Fruit fly (Drosophila melanogaster) whole organism, embryonic: ENCODE results near the gene Cap-D3.

Experiments
- Bteb2 ChIP-seq: fragments of 200-800 bp; sonication (Bioruptor generic); optimal IDR thresholded peaks from 2 replicates; lab custom pipeline; 2016; ENCODE audit warnings: missing biosample characterization, missing genetic modification characterization
- CG10959 ChIP-seq: fragments of 200-800 bp; sonication (Bioruptor generic); IDR thresholded peaks from 2 replicates; pipeline ENCODE4 v1.3.6; 2022; ENCODE audit warnings: missing biosample characterization, missing genetic modification characterization
- CG12104 ChIP-seq: fragments of 200-800 bp; sonication (Bioruptor generic); optimal IDR thresholded peaks from 3 replicates; lab custom pipeline; 2016; ENCODE audit warnings: missing biosample characterization, missing genetic modification characterization
- CG12155 ChIP-seq: fragments of 200-800 bp; sonication (Bioruptor generic); optimal IDR thresholded peaks from 3 replicates; lab custom pipeline; 2016; ENCODE audit warnings: missing biosample characterization, missing genetic modification characterization
- CG12236 ChIP-seq: fragments of 200-800 bp; sonication (Bioruptor generic); optimal IDR thresholded peaks from 2 replicates; lab custom pipeline; 2016; ENCODE audit warnings: missing biosample characterization, missing genetic modification characterization
- CG13424 ChIP-seq: fragments of 200-800 bp; sonication (Bioruptor generic); optimal IDR thresholded peaks from 2 replicates; lab custom pipeline; 2019; ENCODE audit warnings: missing biosample characterization, mild to moderate bottlenecking, missing genetic modification characterization, moderate library complexity
- CG15269 ChIP-seq: fragments of 200-800 bp; sonication (Bioruptor generic); optimal IDR thresholded peaks from 2 replicates; lab custom pipeline; 2018; ENCODE audit warnings: missing biosample characterization, mild to moderate bottlenecking, missing genetic modification characterization, moderate library complexity
- CG15696 ChIP-seq: fragments of 200-800 bp; sonication (Bioruptor generic); optimal IDR thresholded peaks from 2 replicates; lab custom pipeline; 2019; ENCODE audit warnings: missing biosample characterization, mild to moderate bottlenecking, missing genetic modification characterization, moderate library complexity
- CG17361 ChIP-seq: fragments of 200-800 bp; sonication (Bioruptor generic); IDR thresholded peaks from 3 replicates; pipeline ENCODE4 v1.3.6; 2022; ENCODE audit warnings: missing biosample characterization, missing genetic modification characterization
- CG3163 ChIP-seq: fragments of 200-800 bp; sonication (Bioruptor generic); optimal IDR thresholded peaks from 3 replicates; lab custom pipeline; 2016; ENCODE audit warnings: missing biosample characterization, missing genetic modification characterization
- CG3726 ChIP-seq: fragments of 200-800 bp; sonication (Bioruptor generic); IDR thresholded peaks from 3 replicates; pipeline ENCODE4, ENCODE4 v1.3.6; 2022; ENCODE audit warnings: missing biosample characterization, missing genetic modification characterization
- CG6791 ChIP-seq: fragments of 200-800 bp; sonication (Bioruptor generic); IDR thresholded peaks from 3 replicates; pipeline ENCODE4 v1.3.6; 2022; ENCODE audit warnings: missing biosample characterization, missing genetic modification characterization; ENCODE audit not compliant: partially characterized antibody
- CG7357 ChIP-seq: fragments of 200-800 bp; sonication (Bioruptor generic); IDR thresholded peaks from 3 replicates; pipeline ENCODE4 v1.3.6; 2022; ENCODE audit warnings: missing biosample characterization, missing genetic modification characterization
- CTCF ChIP-seq: fragments of 200-800 bp; sonication (Bioruptor generic); optimal IDR thresholded peaks from 2 replicates; lab custom pipeline; 2017; ENCODE audit warnings: missing biosample characterization, mild to moderate bottlenecking, missing genetic modification characterization, moderate library complexity
- Dfd ChIP-seq, 2 experiments: fragments of >200 bp; optimal IDR thresholded peaks; 2 replicates each; lab custom pipeline; 2017; ENCODE audit warnings: missing biosample characterization in 2 of 2, missing genetic modification characterization in 2 of 2
- E2f2 ChIP-seq: fragments of 200-800 bp; sonication (Bioruptor generic); IDR thresholded peaks from 2 replicates; pipeline ENCODE4 v1.3.6; 2022; ENCODE audit warnings: missing biosample characterization, missing genetic modification characterization
- Hand ChIP-seq: fragments of 200-800 bp; sonication (Bioruptor generic); optimal IDR thresholded peaks from 2 replicates; lab custom pipeline; 2017; ENCODE audit warnings: mild to moderate bottlenecking, missing biosample characterization, missing genetic modification reagents, missing genetic modification characterization
- Hmr ChIP-seq: fragments of 200-800 bp; sonication (Bioruptor generic); optimal IDR thresholded peaks from 3 replicates; lab custom pipeline; 2017; ENCODE audit warnings: mild to moderate bottlenecking, missing biosample characterization, missing genetic modification reagents, missing genetic modification characterization
- Hsf ChIP-seq: fragments of 200-800 bp; sonication (Bioruptor generic); optimal IDR thresholded peaks from 3 replicates; lab custom pipeline; 2016; ENCODE audit warnings: missing biosample characterization, missing genetic modification characterization
- Lim3 ChIP-seq: fragments of 200-800 bp; sonication (Bioruptor generic); IDR thresholded peaks from 2 replicates; pipeline ENCODE4 v1.3.6; 2022; ENCODE audit warnings: missing biosample characterization, missing genetic modification characterization
- Mad ChIP-seq: fragments of 200-800 bp; sonication (Bioruptor generic); optimal IDR thresholded peaks from 2 replicates; lab custom pipeline; 2016; ENCODE audit warnings: missing biosample characterization, missing genetic modification characterization
- Opbp ChIP-seq: fragments of 200-800 bp; sonication (Bioruptor generic); IDR thresholded peaks from 3 replicates; pipeline ENCODE4 v1.3.6; 2022; ENCODE audit warnings: missing biosample characterization, missing genetic modification characterization; ENCODE audit not compliant: partially characterized antibody
- Spps ChIP-seq: fragments of 200-800 bp; sonication (Bioruptor generic); optimal IDR thresholded peaks from 2 replicates; lab custom pipeline; 2018; ENCODE audit warnings: missing biosample characterization, mild to moderate bottlenecking, missing genetic modification characterization
- Sry-β ChIP-seq: fragments of 200-800 bp; sonication (Bioruptor generic); optimal IDR thresholded peaks from 2 replicates; lab custom pipeline; 2018; ENCODE audit warnings: missing biosample characterization, mild to moderate bottlenecking, missing genetic modification characterization, moderate library complexity
- Taf1 ChIP-seq: fragments of 200-800 bp; sonication (Bioruptor generic); IDR thresholded peaks from 2 replicates; pipeline ENCODE4 v1.3.6; 2022; ENCODE audit warnings: missing biosample characterization, missing genetic modification characterization
- ash1 ChIP-seq: fragments of 200-800 bp; sonication (Bioruptor generic); optimal IDR thresholded peaks from 2 replicates; lab custom pipeline; 2018; ENCODE audit warnings: missing biosample characterization, mild to moderate bottlenecking, missing genetic modification characterization
- az2 ChIP-seq: fragments of 200-800 bp; sonication (Bioruptor generic); optimal IDR thresholded peaks from 3 replicates; lab custom pipeline; 2016; ENCODE audit warnings: missing biosample characterization, missing genetic modification characterization
- bcd ChIP-seq: fragments of 200-800 bp; sonication (Bioruptor generic); optimal IDR thresholded peaks from 2 replicates; lab custom pipeline; 2017; ENCODE audit warnings: missing biosample characterization, mild to moderate bottlenecking, missing genetic modification characterization
- bigmax ChIP-seq: fragments of 200-800 bp; sonication (Bioruptor generic); optimal IDR thresholded peaks from 2 replicates; lab custom pipeline; 2018; ENCODE audit warnings: missing biosample characterization, mild to moderate bottlenecking, missing genetic modification characterization
- bsh ChIP-seq, 2 experiments: fragments of 200-800 bp; sonication (Bioruptor generic); optimal IDR thresholded peaks; 2 replicates each; lab custom pipeline; 2017 to 2018; ENCODE audit warnings: mild to moderate bottlenecking in 2 of 2, missing biosample characterization in 2 of 2, missing genetic modification characterization in 2 of 2, moderate library complexity in 1 of 2
- dysf ChIP-seq: fragments of 200-800 bp; sonication (Bioruptor generic); IDR thresholded peaks from 3 replicates; pipeline ENCODE4 v1.3.6; 2022; ENCODE audit warnings: missing biosample characterization, missing genetic modification characterization
- esg ChIP-seq: fragments of 200-800 bp; sonication (Bioruptor generic); conservative IDR thresholded peaks from 2 replicates; pipeline ENCODE4 v1.3.6; 2022; ENCODE audit warnings: missing biosample characterization, missing genetic modification characterization
- fru ChIP-seq: fragments of >200 bp; optimal IDR thresholded peaks from 2 replicates; lab custom pipeline; 2017
- gt ChIP-seq: fragments of 200-800 bp; sonication (Bioruptor generic); IDR thresholded peaks from 2 replicates; pipeline ENCODE4 v1.3.6; 2022; ENCODE audit warnings: missing biosample characterization, missing genetic modification characterization
- insv ChIP-seq, 2 experiments: fragments of 200-800 bp; sonication (Bioruptor generic); optimal IDR thresholded peaks; 3 replicates each; lab custom pipeline; 2016 to 2018; ENCODE audit warnings: missing biosample characterization in 2 of 2, missing genetic modification characterization in 2 of 2
- nmo ChIP-seq: fragments of 200-800 bp; sonication (Bioruptor generic); optimal IDR thresholded peaks from 2 replicates; lab custom pipeline; 2018; ENCODE audit warnings: missing biosample characterization, mild to moderate bottlenecking, missing genetic modification characterization, moderate library complexity
- odd ChIP-seq: fragments of 200-800 bp; sonication (Bioruptor generic); optimal IDR thresholded peaks from 2 replicates; lab custom pipeline; 2017; ENCODE audit warnings: missing biosample characterization, mild to moderate bottlenecking, missing genetic modification characterization
- peb ChIP-seq: fragments of 200-800 bp; sonication (Bioruptor generic); IDR thresholded peaks from 2 replicates; pipeline ENCODE4 v1.3.6; 2022; ENCODE audit warnings: missing biosample characterization, missing genetic modification characterization
- seq ChIP-seq: fragments of 200-800 bp; sonication (Bioruptor generic); IDR thresholded peaks from 2 replicates; pipeline ENCODE4 v1.3.6; 2022; ENCODE audit warnings: missing biosample characterization, missing genetic modification characterization
- ssp ChIP-seq: fragments of 200-800 bp; sonication (Bioruptor generic); IDR thresholded peaks from 2 replicates; pipeline ENCODE4 v1.3.6; 2022; ENCODE audit warnings: missing biosample characterization, missing genetic modification characterization
- tgo ChIP-seq: fragments of 200-800 bp; sonication (Bioruptor generic); IDR thresholded peaks from 3 replicates; pipeline ENCODE4 v1.3.6; 2022; ENCODE audit warnings: missing biosample characterization, missing genetic modification characterization
- tna ChIP-seq: fragments of 200-800 bp; sonication (Bioruptor generic); IDR thresholded peaks from 2 replicates; pipeline ENCODE4 v1.3.6; 2022; ENCODE audit warnings: missing biosample characterization, missing genetic modification characterization; ENCODE audit not compliant: partially characterized antibody
- ttk ChIP-seq: fragments of 200-800 bp; sonication (Bioruptor generic); IDR thresholded peaks from 2 replicates; pipeline ENCODE4 v2.1.2; 2022; ENCODE audit warnings: missing biosample characterization, missing genetic modification characterization
- tx ChIP-seq: fragments of 200-800 bp; sonication (Bioruptor generic); optimal IDR thresholded peaks from 2 replicates; lab custom pipeline; 2016; ENCODE audit warnings: missing biosample characterization, missing genetic modification characterization

The Cap-D3 gene

dm6 chr2L:5496468-5497093 lies 29.1 kb upstream of the Cap-D3 start (continued):
- no peak for TF ChIP-seq tx (GFP tag; lab: Kevin White, UChicago)
- TF ChIP-seq az2, result peak; percentile 57
- TF ChIP-seq Hsf (GFP tag; lab: Kevin White, UChicago), result peak; percentile 63
- TF ChIP-seq Hand, result no peak
- 0 out of 2 replicates have a peak, but pooled peaks have one; percentile 11 for TF ChIP-seq Taf1 (GFP tag; lab: Robert Waterston, UW)
- TF ChIP-seq insv (GFP tag; optimal IDR thresholded peaks at IDR 0.05; lab: Kevin White, UChicago), result no peak
- TF ChIP-seq bsh (GFP tag; optimal IDR thresholded peaks at IDR 0.05; lab: Kevin White, UChicago), result peak in 1 of 2 experiments; percentile 83
- TF ChIP-seq Lim3 (GFP tag; lab: Robert Waterston, UW), result no peak
- TF ChIP-seq CG15696 (tag; lab: Kevin White, UChicago), result peak; percentile 22
- TF ChIP-seq CG3726 (GFP tag; lab: Robert Waterston, UW), result no peak
- peak; percentile 57 for TF ChIP-seq esg (GFP tag; lab: Robert Waterston, UW)
- TF ChIP-seq Dfd (GFP tag; optimal IDR thresholded peaks at IDR 0.05; lab: Kevin White, UChicago), result no peak
- peak; percentile 1 for TF ChIP-seq odd
- TF ChIP-seq CG12236, result peak; percentile 4
- no peak for TF ChIP-seq ash1 (GFP tag; lab: Kevin White, UChicago)
- TF ChIP-seq CG17361 (GFP tag; lab: Robert Waterston, UW), result peak; percentile 61
- no peak for TF ChIP-seq Hmr (GFP tag; lab: Kevin White, UChicago)
- no peak for TF ChIP-seq peb (GFP tag; lab: Robert Waterston, UW)
- TF ChIP-seq Bteb2 (GFP tag; lab: Kevin White, UChicago), result no peak
- TF ChIP-seq tna (GFP tag; lab: Robert Waterston, UW), result no peak
- TF ChIP-seq bcd, result peak; percentile 35
- no peak for TF ChIP-seq bigmax
- peak; percentile 56 for TF ChIP-seq Spps (tag; lab: Kevin White, UChicago)
- TF ChIP-seq CG12104 (GFP tag; lab: Kevin White, UChicago), result peak; percentile 34
- peak; percentile 43; the same call in 1 of the 2 replicates for TF ChIP-seq gt (GFP tag; lab: Robert Waterston, UW)
- peak; percentile 54 for TF ChIP-seq CG10959 (GFP tag; lab: Robert Waterston, UW)
- peak; percentile 12; the same call in 1 of the 3 replicates for TF ChIP-seq CG7357 (GFP tag; lab: Robert Waterston, UW)
- peak; percentile 20; the same call in 1 of the 2 replicates for TF ChIP-seq ssp
- no peak for TF ChIP-seq ttk
- peak; percentile 73 for TF ChIP-seq CG13424
- no peak for TF ChIP-seq E2f2 (GFP tag; lab: Robert Waterston, UW)
- no peak for TF ChIP-seq CG3163
- peak; percentile 4 for TF ChIP-seq CG12155 (GFP tag; lab: Kevin White, UChicago)
- TF ChIP-seq CG6791, result no peak
- peak; percentile 63; the same call in 2 of the 3 replicates for TF ChIP-seq tgo (GFP tag; lab: Robert Waterston, UW)
- TF ChIP-seq seq (GFP tag; lab: Robert Waterston, UW), result peak; percentile 19; the same call in 1 of the 2 replicates
- no peak for TF ChIP-seq fru (lab: Kevin White, UChicago)
- no peak for TF ChIP-seq Mad
- TF ChIP-seq CTCF (GFP tag; lab: Kevin White, UChicago), result no peak
- TF ChIP-seq Sry-β, result no peak
- peak; percentile 64 for TF ChIP-seq dysf (GFP tag; lab: Robert Waterston, UW)
- TF ChIP-seq CG15269, result peak; percentile 62
- TF ChIP-seq Opbp, result no peak
- peak; percentile 70 for TF ChIP-seq nmo
